Fruit fly (Drosophila melanogaster) whole organism, pupa: ENCODE measurements around the gene Osi16.

Experiments
- CG10348 ChIP-seq: fragments of 200-800 bp; sonication (Bioruptor generic); IDR thresholded peaks from 2 replicates; pipeline ENCODE4 v1.3.6; 2022; ENCODE audit warnings: missing biosample characterization, missing genetic modification characterization
- CG13204 ChIP-seq: fragments of 200-800 bp; sonication (Bioruptor generic); optimal IDR thresholded peaks from 2 replicates; lab custom pipeline; 2018; ENCODE audit warnings: missing biosample characterization, mild to moderate bottlenecking, missing genetic modification characterization, moderate library complexity
- CG14655 ChIP-seq: fragments of 200-800 bp; sonication (Bioruptor generic); optimal IDR thresholded peaks from 3 replicates; lab custom pipeline; 2017; ENCODE audit warnings: mild to moderate bottlenecking, missing biosample characterization, missing genetic modification reagents, missing genetic modification characterization
- Ets98B ChIP-seq: fragments of 200-800 bp; sonication (Bioruptor generic); IDR thresholded peaks from 2 replicates; pipeline ENCODE4 v1.3.6; 2022; ENCODE audit warnings: missing biosample characterization, missing genetic modification characterization
- gl ChIP-seq: fragments of 200-800 bp; sonication (Bioruptor generic); optimal IDR thresholded peaks from 2 replicates; lab custom pipeline; 2018; ENCODE audit warnings: missing biosample characterization, mild to moderate bottlenecking, missing genetic modification characterization

- TF ChIP-seq Ets98B (GFP tag; lab: Robert Waterston, UW) (no peak), CG14655 (GFP tag; lab: Kevin White, UChicago) (no peak), gl (no peak), CG10348 (GFP tag; lab: Robert Waterston, UW) (no peak), CG13204 (no peak)
These were observed 14.8 kb upstream of the Osi16 start for dm6 chr3R:6290289-6290688.
